Worm (Caenorhabditis elegans): Measurements from ENCODE around the gene Y38F1A.7.

The Y38F1A.7 gene

DNA sequence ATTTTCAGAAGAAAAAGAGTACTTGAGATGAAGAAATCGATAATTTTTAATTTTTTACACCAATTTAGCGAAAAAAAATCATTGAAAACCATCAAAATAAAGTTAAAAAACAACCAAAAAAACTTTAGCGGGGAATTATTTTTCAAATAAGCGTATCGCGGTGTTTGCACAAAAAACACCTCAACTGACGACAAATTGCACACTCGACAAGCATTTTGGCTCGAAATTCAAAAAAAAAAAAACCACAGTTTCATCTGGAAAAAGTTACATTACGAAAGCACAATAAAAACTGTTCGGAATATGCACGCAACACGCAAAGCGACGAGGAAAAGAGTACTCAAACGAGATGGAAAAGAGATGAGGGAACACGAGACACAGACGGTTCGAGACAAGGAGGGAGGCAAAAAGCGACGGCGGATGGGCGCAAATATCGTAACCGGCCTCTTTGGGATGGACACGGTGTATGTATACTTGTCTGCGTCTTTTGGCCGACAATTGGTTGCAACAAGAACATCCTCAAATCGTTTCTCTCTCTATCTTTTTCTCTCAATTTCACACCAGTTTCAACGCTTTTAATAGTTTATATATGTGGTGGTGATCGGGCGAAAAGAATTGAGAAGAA is 33.1 kb upstream of the Y38F1A.7 start:
- TF ChIP-seq skn-1 (tag; optimal IDR thresholded peaks at IDR 0.05) (peak; percentile 20), elt-3 (tag; optimal IDR thresholded peaks at IDR 0.05) (no peak), C34F6.9 (tag; optimal IDR thresholded peaks at IDR 0.05) (peak; percentile 58), Y55F3AM.14 (GFP tag; optimal IDR thresholded peaks at IDR 0.05) (no peak), unc-55 (GFP tag; optimal IDR thresholded peaks at IDR 0.05) (peak; percentile 44), zag-1 (tag; optimal IDR thresholded peaks at IDR 0.05) (no peak), sma-3 (GFP tag; optimal IDR thresholded peaks at IDR 0.05) (peak; percentile 35), alr-1 (tag; optimal IDR thresholded peaks at IDR 0.05) (no peak), elt-1 (tag; optimal IDR thresholded peaks at IDR 0.05) (no peak), nhr-21 (tag; optimal IDR thresholded peaks at IDR 0.05) (peak; percentile 46), lsy-2 (tag; optimal IDR thresholded peaks at IDR 0.05) (peak in 1 of 2 experiments; percentile 65), ztf-11 (tag; optimal IDR thresholded peaks at IDR 0.05) (no peak), ceh-82 (tag; optimal IDR thresholded peaks at IDR 0.05) (no peak), aly-2 (tag; optimal IDR thresholded peaks at IDR 0.05) (no peak), nhr-25 (tag; optimal IDR thresholded peaks at IDR 0.05) (peak; percentile 74), ceh-16 (tag; optimal IDR thresholded peaks at IDR 0.05) (no peak), ama-1 (optimal IDR thresholded peaks at IDR 0.05) (no peak), egl-27 (tag; optimal IDR thresholded peaks at IDR 0.05) (peak; percentile 12), nhr-10 (tag; optimal IDR thresholded peaks at IDR 0.05) (no peak), dmd-4 (tag; optimal IDR thresholded peaks at IDR 0.05) (no peak), fos-1 (tag; optimal IDR thresholded peaks at IDR 0.05) (peak; percentile 66), lin-11 (tag; optimal IDR thresholded peaks at IDR 0.05) (no peak), nhr-129 (tag; optimal IDR thresholded peaks at IDR 0.05) (peak; percentile 70), sma-9 (GFP tag; optimal IDR thresholded peaks at IDR 0.05) (peak; percentile 53), sma-9 (tag; optimal IDR thresholded peaks at IDR 0.05) (no peak), lin-13 (GFP tag; optimal IDR thresholded peaks at IDR 0.05) (no peak), nhr-11 (tag; optimal IDR thresholded peaks at IDR 0.05) (no peak), nhr-12 (tag; optimal IDR thresholded peaks at IDR 0.05) (no peak), gmeb-1 (tag; optimal IDR thresholded peaks at IDR 0.05) (peak; percentile 14), crh-2 (tag; optimal IDR thresholded peaks at IDR 0.05) (peak; percentile 64), F13H6.1 (tag; optimal IDR thresholded peaks at IDR 0.05) (peak; percentile 85), sem-4 (tag; optimal IDR thresholded peaks at IDR 0.05) (peak; percentile 47), nhr-237 (tag; optimal IDR thresholded peaks at IDR 0.05) (no peak), mbf-1 (tag; optimal IDR thresholded peaks at IDR 0.05) (no peak), nhr-6 (tag; optimal IDR thresholded peaks at IDR 0.05) (no peak), blmp-1 (tag; optimal IDR thresholded peaks at IDR 0.05; ENCODE audit: insufficient read depth) (peak; percentile 66), mdl-1 (tag; optimal IDR thresholded peaks at IDR 0.05) (peak in 1 of 2 experiments; percentile 6), unc-62 (GFP tag; optimal IDR thresholded peaks at IDR 0.05) (no peak), ztf-4 (tag; optimal IDR thresholded peaks at IDR 0.05) (no peak)

DNA sequence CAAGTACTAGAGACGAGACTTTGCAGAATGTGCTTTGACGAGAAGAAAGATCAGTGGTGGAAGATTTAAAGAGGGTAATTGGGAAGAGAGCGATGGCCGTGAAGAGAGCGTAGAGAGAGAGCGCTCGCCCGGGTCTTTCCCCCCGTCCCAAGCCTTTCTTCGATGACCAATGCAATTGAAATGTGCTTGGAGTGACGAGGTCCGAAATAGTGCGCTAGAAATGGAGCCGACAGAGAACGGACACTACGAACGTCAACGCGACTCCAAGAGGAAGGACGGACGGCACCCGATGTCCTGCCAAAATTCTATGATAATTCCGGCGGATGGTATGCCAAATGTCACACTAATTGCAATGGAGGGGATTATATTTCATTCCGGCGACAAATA is 32.4 kb upstream of the Y38F1A.7 start:
- TF ChIP-seq skn-1 (tag; optimal IDR thresholded peaks at IDR 0.05) = no peak
- no peak for TF ChIP-seq F13H6.1 (tag; optimal IDR thresholded peaks at IDR 0.05)
- TF ChIP-seq nhr-10 (tag; optimal IDR thresholded peaks at IDR 0.05) = no peak
- no peak for TF ChIP-seq unc-39 (tag; optimal IDR thresholded peaks at IDR 0.05)
- TF ChIP-seq lin-39 (tag; optimal IDR thresholded peaks at IDR 0.05) = no peak
- TF ChIP-seq blmp-1 (tag; optimal IDR thresholded peaks at IDR 0.05; ENCODE audit: insufficient read depth) = no peak
- TF ChIP-seq ztf-4 (tag; optimal IDR thresholded peaks at IDR 0.05) = no peak
- no peak for TF ChIP-seq lsy-2 (tag; optimal IDR thresholded peaks at IDR 0.05)
- no peak for TF ChIP-seq nhr-12 (tag; optimal IDR thresholded peaks at IDR 0.05)
- no peak for TF ChIP-seq mdl-1 (tag; optimal IDR thresholded peaks at IDR 0.05)
- TF ChIP-seq elt-3 (tag; optimal IDR thresholded peaks at IDR 0.05) = no peak
- TF ChIP-seq aly-2 (tag; optimal IDR thresholded peaks at IDR 0.05) = no peak
- TF ChIP-seq sma-9 (GFP tag; optimal IDR thresholded peaks at IDR 0.05) = no peak
- no peak for TF ChIP-seq sma-9 (tag; optimal IDR thresholded peaks at IDR 0.05)
- no peak for TF ChIP-seq egl-27 (tag; optimal IDR thresholded peaks at IDR 0.05)
- TF ChIP-seq C34F6.9 (tag; optimal IDR thresholded peaks at IDR 0.05) = no peak
- no peak for TF ChIP-seq ztf-1 (GFP tag; conservative IDR thresholded peaks at IDR 0.05)
- no peak for TF ChIP-seq mbf-1 (tag; optimal IDR thresholded peaks at IDR 0.05)
- TF ChIP-seq unc-62 (GFP tag; optimal IDR thresholded peaks at IDR 0.05) = no peak
- TF ChIP-seq Y55F3AM.14 (GFP tag; optimal IDR thresholded peaks at IDR 0.05) = no peak
- no peak for TF ChIP-seq R02D3.7 (tag; optimal IDR thresholded peaks at IDR 0.05)

Data from whole organism, L2 larva.